Fruit fly (Drosophila melanogaster): ENCODE results near the gene Nmnat.

dm6 chr3R:24966578-24966977, 21.5 kb downstream of the Nmnat start:
- TF ChIP-seq CG8478 (optimal IDR thresholded peaks at IDR 0.05) (no peak), CTCF (optimal IDR thresholded peaks at IDR 0.05) (no peak)
